Worm (Caenorhabditis elegans) whole organism, young adult: ENCODE data around the gene srh-215.

Source experiments
- B0336.3 ChIP-seq: fragments of 200-800 bp; sonication (Bioruptor generic); IDR thresholded peaks from 2 replicates; pipeline ENCODE4 v1.3.6; 2022; ENCODE audit warnings: missing genetic modification characterization, missing compliant biosample characterization
- F22D6.2 ChIP-seq: sonication (generic microtip); optimal IDR thresholded peaks from 2 replicates; lab custom pipeline; 2016; ENCODE audit warnings: mild to moderate bottlenecking, missing genetic modification characterization, missing compliant biosample characterization
- F23B12.7 ChIP-seq: sonication (generic microtip); optimal IDR thresholded peaks from 2 replicates; lab custom pipeline; 2017; ENCODE audit warnings: missing genetic modification characterization, mild to moderate bottlenecking, missing compliant biosample characterization, antibody characterized with exemption, moderate library complexity; ENCODE audit not compliant: insufficient read depth
- F33H1.4 ChIP-seq: fragments of 200-800 bp; sonication (Bioruptor generic); IDR thresholded peaks from 2 replicates; pipeline ENCODE4 v1.3.6; 2022; ENCODE audit warnings: missing genetic modification reagents, missing genetic modification characterization, missing compliant biosample characterization
- F49E8.2 ChIP-seq: sonication (generic microtip); optimal IDR thresholded peaks from 3 replicates; lab custom pipeline; 2017; ENCODE audit warnings: missing genetic modification characterization, mild to moderate bottlenecking, missing compliant biosample characterization, antibody characterized with exemption, moderate library complexity; ENCODE audit not compliant: insufficient read depth
- F55B11.4 ChIP-seq: sonication (generic microtip); optimal IDR thresholded peaks from 2 replicates; lab custom pipeline; 2016; ENCODE audit warnings: missing compliant biosample characterization, missing genetic modification characterization, borderline replicate concordance; ENCODE audit not compliant: insufficient read depth
- K11D2.4 ChIP-seq: fragments of 200-800 bp; sonication (Bioruptor generic); IDR thresholded peaks from 2 replicates; pipeline ENCODE4 v1.3.6; 2022; ENCODE audit warnings: missing genetic modification reagents, missing genetic modification characterization, missing compliant biosample characterization
- T07F8.4 ChIP-seq: sonication (generic microtip); optimal IDR thresholded peaks from 2 replicates; lab custom pipeline; 2016; ENCODE audit warnings: mild to moderate bottlenecking, missing genetic modification characterization, moderate library complexity, missing compliant biosample characterization
- T26A5.8 ChIP-seq: sonication (generic microtip); optimal IDR thresholded peaks from 2 replicates; lab custom pipeline; 2016; ENCODE audit warnings: missing genetic modification characterization, missing compliant biosample characterization
- ZK185.1 ChIP-seq: sonication (generic microtip); optimal IDR thresholded peaks from 2 replicates; lab custom pipeline; 2016; ENCODE audit warnings: mild to moderate bottlenecking, missing genetic modification characterization, missing compliant biosample characterization; ENCODE audit not compliant: poor library complexity, severe bottlenecking
- ama-1 ChIP-seq, 3 experiments: fragments of 150-350 bp in 1 of 3; sonication (generic microtip) in 2 of 3; optimal IDR thresholded peaks; 2 replicates each; lab custom pipeline; 2014 to 2018; ENCODE audit warnings: missing biosample characterization in 2 of 3, missing genetic modification characterization in 2 of 3, missing genetic modification reagents in 2 of 3
- aptf-2 ChIP-seq: fragments of 200-800 bp; sonication (Bioruptor generic); conservative IDR thresholded peaks from 2 replicates; pipeline ENCODE4 v1.3.6; 2022; ENCODE audit warnings: missing genetic modification reagents, missing genetic modification characterization, missing compliant biosample characterization
- bed-1 ChIP-seq: fragments of 200-800 bp; sonication (Bioruptor generic); IDR thresholded peaks from 2 replicates; pipeline ENCODE4 v1.3.6; 2022; ENCODE audit warnings: missing genetic modification reagents, missing genetic modification characterization, missing compliant biosample characterization
- ceh-58 ChIP-seq: fragments of 200-800 bp; sonication (Bioruptor generic); IDR thresholded peaks from 2 replicates; pipeline ENCODE4 v1.3.6; 2022; ENCODE audit warnings: missing genetic modification characterization, missing compliant biosample characterization
- dox-1 ChIP-seq: fragments of 200-800 bp; sonication (Bioruptor generic); IDR thresholded peaks from 2 replicates; pipeline ENCODE4 v1.3.6; 2022; ENCODE audit warnings: missing genetic modification reagents, missing genetic modification characterization, missing compliant biosample characterization
- egrh-3 ChIP-seq: fragments of 200-800 bp; sonication (Bioruptor generic); IDR thresholded peaks from 2 replicates; pipeline ENCODE4 v1.3.6; 2022; ENCODE audit warnings: missing genetic modification reagents, missing genetic modification characterization, missing compliant biosample characterization
- ets-4 ChIP-seq: fragments of 200-800 bp; sonication (Bioruptor generic); optimal IDR thresholded peaks from 2 replicates; lab custom pipeline; 2018; ENCODE audit warnings: mild to moderate bottlenecking, missing genetic modification characterization, missing compliant biosample characterization
- fkh-3 ChIP-seq: sonication (generic microtip); optimal IDR thresholded peaks from 2 replicates; lab custom pipeline; 2016; ENCODE audit warnings: mild to moderate bottlenecking, missing genetic modification characterization, missing compliant biosample characterization
- gei-17 ChIP-seq: fragments of 200-800 bp; sonication (Bioruptor generic); optimal IDR thresholded peaks from 2 replicates; lab custom pipeline; 2018; ENCODE audit warnings: mild to moderate bottlenecking, missing genetic modification characterization, missing compliant biosample characterization
- hsf-1 ChIP-seq: fragments of 200-800 bp; sonication (Bioruptor generic); IDR thresholded peaks from 2 replicates; pipeline ENCODE4 v1.3.6; 2022; ENCODE audit warnings: missing genetic modification reagents, missing genetic modification characterization, missing compliant biosample characterization
- lsl-1 ChIP-seq: fragments of 200-800 bp; sonication (Bioruptor generic); optimal IDR thresholded peaks from 2 replicates; lab custom pipeline; 2018; ENCODE audit warnings: mild to moderate bottlenecking, missing genetic modification characterization, moderate library complexity, missing compliant biosample characterization
- lsy-27 ChIP-seq: sonication (generic microtip); optimal IDR thresholded peaks from 2 replicates; lab custom pipeline; 2017; ENCODE audit warnings: missing genetic modification characterization, mild to moderate bottlenecking, missing compliant biosample characterization, antibody characterized with exemption, missing genotype, borderline replicate concordance; ENCODE audit not compliant: insufficient read depth
- madf-3 ChIP-seq: fragments of 200-800 bp; sonication (Bioruptor generic); IDR thresholded peaks from 2 replicates; pipeline ENCODE4 v1.3.6; 2022; ENCODE audit warnings: missing genetic modification reagents, missing genetic modification characterization, missing compliant biosample characterization
- mcd-1 ChIP-seq: fragments of 200-800 bp; sonication (Bioruptor generic); IDR thresholded peaks from 2 replicates; pipeline ENCODE4 v1.3.6; 2022; ENCODE audit warnings: missing genetic modification reagents, missing genetic modification characterization, missing compliant biosample characterization
- nfya-1 ChIP-seq: sonication (generic microtip); optimal IDR thresholded peaks from 2 replicates; lab custom pipeline; 2017; ENCODE audit warnings: antibody characterized with exemption, missing compliant biosample characterization, missing genetic modification characterization, borderline replicate concordance; ENCODE audit not compliant: insufficient read depth
- pha-4 ChIP-seq: fragments of 150-350 bp; sonication (generic microtip); optimal IDR thresholded peaks from 2 replicates; lab custom pipeline; 2014; ENCODE audit warnings: missing biosample characterization, missing genetic modification reagents, missing genetic modification characterization
- repo-1 ChIP-seq: sonication (generic microtip); optimal IDR thresholded peaks from 2 replicates; lab custom pipeline; 2017; ENCODE audit warnings: mild to moderate bottlenecking, missing genetic modification characterization, missing compliant biosample characterization
- rpc-1 ChIP-seq, 2 experiments: fragments of 150-350 bp in 1 of 2; sonication (generic microtip) in 1 of 2; optimal IDR thresholded peaks; 2 replicates each; lab custom pipeline; 2014 to 2018; ENCODE audit warnings: missing biosample characterization in 1 of 2, missing genetic modification characterization in 1 of 2, missing genetic modification reagents in 1 of 2, missing genotype in 1 of 2
- sdz-38 ChIP-seq: sonication (generic microtip); optimal IDR thresholded peaks from 2 replicates; lab custom pipeline; 2016; ENCODE audit warnings: missing genotype, missing genetic modification characterization, missing compliant biosample characterization
- snpc-4 ChIP-seq, 5 experiments: fragments of 150-350 bp in 1 of 5; sonication (generic microtip) in 4 of 5; optimal IDR thresholded peaks; 2 replicates each; lab custom pipeline; 2014 to 2018; ENCODE audit warnings: missing genetic modification characterization in 5 of 5, missing biosample characterization in 3 of 5, antibody characterized with exemption in 2 of 5, mild to moderate bottlenecking in 2 of 5, missing compliant biosample characterization in 2 of 5, missing genotype in 2 of 5, moderate library complexity in 2 of 5, missing genetic modification reagents in 1 of 5
- tbx-9 ChIP-seq: sonication (generic microtip); optimal IDR thresholded peaks from 2 replicates; lab custom pipeline; 2016; ENCODE audit warnings: borderline replicate concordance, missing genetic modification characterization, inconsistent platforms, missing compliant biosample characterization
- zfh-2 ChIP-seq: fragments of 200-800 bp; sonication (Bioruptor generic); conservative IDR thresholded peaks from 2 replicates; pipeline ENCODE4 v1.3.6; 2022; ENCODE audit warnings: missing genetic modification reagents, missing genetic modification characterization, missing compliant biosample characterization
- zim-3 ChIP-seq: sonication (generic microtip); optimal IDR thresholded peaks from 2 replicates; lab custom pipeline; 2017; ENCODE audit warnings: mild to moderate bottlenecking, missing genetic modification characterization, moderate library complexity, missing compliant biosample characterization
- ztf-18 ChIP-seq: sonication (generic microtip); optimal IDR thresholded peaks from 2 replicates; lab custom pipeline; 2016; ENCODE audit warnings: missing genotype, mild to moderate bottlenecking, missing genetic modification characterization, missing compliant biosample characterization

srh-215 gene

DNA sequence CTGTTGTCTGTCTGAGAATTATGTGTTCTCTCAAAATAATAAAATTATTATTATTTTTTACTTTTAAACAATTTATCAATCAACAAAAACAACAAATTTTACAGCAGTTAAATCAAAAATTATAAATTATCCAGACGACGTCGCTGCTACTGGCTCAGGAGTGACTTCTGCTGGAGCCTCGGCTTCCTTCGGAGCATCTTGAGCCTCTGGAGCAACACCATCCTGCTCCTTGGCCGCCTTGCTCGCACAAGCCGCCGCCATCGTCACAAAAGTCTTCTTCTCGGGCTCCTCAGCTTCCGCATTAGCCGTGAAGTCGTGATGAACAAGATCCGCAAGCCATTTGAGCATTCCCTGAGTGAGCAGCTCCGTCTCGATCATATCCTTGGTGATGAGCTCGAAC, 39.1 kb downstream of the srh-215 start:
- 0 out of 2 replicates have a peak, but pooled peaks have one; percentile 48 for TF ChIP-seq ceh-58 (GFP tag; lab: Robert Waterston, UW)
- no peak for TF ChIP-seq zim-3 (tag; lab: Kevin White, UChicago)
- peak; percentile 67 for TF ChIP-seq zfh-2 (GFP tag; lab: Robert Waterston, UW)
- no peak for TF ChIP-seq ama-1 (optimal IDR thresholded peaks at IDR 0.05; lab: Kevin White, UChicago)
- peak in 1 of 2 experiments; percentile 39 for TF ChIP-seq ama-1 (GFP tag; optimal IDR thresholded peaks at IDR 0.05; lab: Kevin White, UChicago)
- no peak for TF ChIP-seq F49E8.2

DNA sequence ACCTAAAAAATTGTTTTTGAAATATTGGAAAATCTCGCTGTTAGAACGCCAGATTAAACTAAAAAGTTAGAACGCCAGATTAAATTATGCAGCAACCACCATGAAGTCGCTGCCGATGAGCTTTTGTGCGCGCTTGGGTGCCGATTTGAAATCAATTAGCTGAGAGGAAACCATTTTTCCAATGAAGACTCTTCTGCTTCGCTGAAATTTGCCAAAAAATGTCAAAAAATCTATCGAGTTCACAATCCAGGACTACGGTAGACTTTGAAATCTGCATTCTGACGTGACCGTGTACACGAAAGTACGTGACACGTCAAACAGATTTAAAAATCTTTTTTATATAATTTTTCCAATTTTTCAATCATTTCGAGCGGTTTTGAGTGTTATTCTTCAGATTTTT, 42.9 kb downstream of the srh-215 start, which contains the start of gene immt-2:
Gene immt-2 (plus strand): TSS at position 301 of the 400 bp plus-strand sequence.
- TF ChIP-seq lsl-1 (GFP tag; lab: Kevin White, UChicago) (peak; percentile 85), T07F8.4 (tag; lab: Kevin White, UChicago) (no peak), ztf-18 (tag; lab: Kevin White, UChicago) (peak; percentile 17), ets-4 (GFP tag; lab: Kevin White, UChicago) (no peak), F23B12.7 (tag; lab: Kevin White, UChicago) (no peak), snpc-4 (GFP tag; optimal IDR thresholded peaks at IDR 0.05; lab: Kevin White, UChicago) (no peak), snpc-4 (tag; optimal IDR thresholded peaks at IDR 0.05; lab: Kevin White, UChicago) (peak in 1 of 4 experiments; percentile 28)

DNA sequence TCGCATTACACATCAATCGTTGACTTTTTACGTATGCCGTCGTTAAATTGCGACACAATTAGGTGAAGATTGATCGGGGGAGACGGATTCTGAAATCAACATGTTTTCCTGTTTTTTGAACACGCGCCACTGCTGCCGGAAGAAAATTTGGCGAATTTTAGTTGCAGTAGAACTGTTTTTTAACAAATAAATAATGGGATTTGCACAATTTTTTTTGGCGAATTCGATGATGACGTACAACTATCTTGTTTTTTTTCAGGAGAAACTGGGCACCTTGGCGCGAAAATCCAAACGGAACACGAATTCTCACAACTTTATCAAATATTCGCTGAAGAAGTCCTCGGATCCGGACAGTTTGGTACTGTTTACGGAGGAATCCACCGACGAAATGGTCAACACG, 45.8 kb downstream of the srh-215 start:
- TF ChIP-seq fkh-3, result no peak
- TF ChIP-seq rpc-1 (optimal IDR thresholded peaks at IDR 0.05; lab: Kevin White, UChicago), result no peak
- TF ChIP-seq rpc-1 (tag; optimal IDR thresholded peaks at IDR 0.05; lab: Kevin White, UChicago), result no peak
- no peak for TF ChIP-seq pha-4
- no peak for TF ChIP-seq F49E8.2
- no peak for TF ChIP-seq bed-1 (GFP tag; lab: Robert Waterston, UW)
- TF ChIP-seq B0336.3 (GFP tag; lab: Robert Waterston, UW), result no peak
- TF ChIP-seq dox-1, result no peak
- TF ChIP-seq tbx-9, result no peak
- no peak for TF ChIP-seq T26A5.8 (tag; lab: Kevin White, UChicago)
- TF ChIP-seq gei-17, result no peak
- no peak for TF ChIP-seq ZK185.1
- no peak for TF ChIP-seq F55B11.4 (tag; lab: Kevin White, UChicago)
- no peak for TF ChIP-seq sdz-38 (tag; lab: Kevin White, UChicago)
- no peak for TF ChIP-seq hsf-1 (GFP tag; lab: Robert Waterston, UW)
- no peak for TF ChIP-seq snpc-4 (GFP tag; optimal IDR thresholded peaks at IDR 0.05; lab: Kevin White, UChicago)
- TF ChIP-seq snpc-4 (tag; optimal IDR thresholded peaks at IDR 0.05; lab: Kevin White, UChicago), result no peak

ce11 chrV:16784806-16785205, 47.0 kb downstream of the srh-215 start:
- TF ChIP-seq F22D6.2 (tag; lab: Kevin White, UChicago), result no peak
- no peak for TF ChIP-seq mcd-1 (GFP tag; lab: Robert Waterston, UW)
- TF ChIP-seq egrh-3 (GFP tag; lab: Robert Waterston, UW), result peak; percentile 50; the same call in 1 of the 2 replicates
- no peak for TF ChIP-seq F33H1.4 (GFP tag; lab: Robert Waterston, UW)
- TF ChIP-seq zfh-2 (GFP tag; lab: Robert Waterston, UW), result peak; percentile 80
- TF ChIP-seq madf-3 (GFP tag; lab: Robert Waterston, UW), result no peak
- peak; percentile 16 for TF ChIP-seq repo-1 (tag; lab: Kevin White, UChicago)
- TF ChIP-seq aptf-2, result no peak
- TF ChIP-seq K11D2.4 (GFP tag; lab: Robert Waterston, UW), result 0 out of 2 replicates have a peak, but pooled peaks have one; percentile 22
- TF ChIP-seq nfya-1 (tag; lab: Kevin White, UChicago), result peak; percentile 43
- no peak for TF ChIP-seq lsy-27 (tag; lab: Kevin White, UChicago)
- TF ChIP-seq, all 124 proteins: peak for 5
